Worm (Caenorhabditis elegans) whole organism, young adult: Measurements from ENCODE around the gene sru-4.

Source experiments
- B0035.1 ChIP-seq: sonication (generic microtip); optimal IDR thresholded peaks from 2 replicates; lab custom pipeline; 2016; ENCODE audit warnings: missing genetic modification characterization, mild to moderate bottlenecking, missing compliant biosample characterization, missing genotype, missing genetic modification reagents
- F52B5.7 ChIP-seq: sonication (generic microtip); optimal IDR thresholded peaks from 2 replicates; lab custom pipeline; 2016; ENCODE audit warnings: mild to moderate bottlenecking, missing genetic modification characterization, missing compliant biosample characterization
- F57A8.1 ChIP-seq: fragments of 200-800 bp; sonication (Bioruptor generic); optimal IDR thresholded peaks from 2 replicates; lab custom pipeline; 2018; ENCODE audit warnings: mild to moderate bottlenecking, missing genetic modification characterization, moderate library complexity, missing compliant biosample characterization
- K11D2.4 ChIP-seq: fragments of 200-800 bp; sonication (Bioruptor generic); IDR thresholded peaks from 2 replicates; pipeline ENCODE4 v1.3.6; 2022; ENCODE audit warnings: missing genetic modification reagents, missing genetic modification characterization, missing compliant biosample characterization
- K12H6.12 ChIP-seq: fragments of 200-800 bp; sonication (Bioruptor generic); optimal IDR thresholded peaks from 2 replicates; lab custom pipeline; 2018; ENCODE audit warnings: mild to moderate bottlenecking, missing genetic modification characterization, missing compliant biosample characterization
- Y53F4B.3 ChIP-seq: fragments of 200-800 bp; sonication (Bioruptor generic); IDR thresholded peaks from 2 replicates; pipeline ENCODE4 v1.3.6; 2022; ENCODE audit warnings: missing genetic modification reagents, missing genetic modification characterization, missing compliant biosample characterization
- Y53G8AR.9 ChIP-seq: fragments of 200-800 bp; sonication (Bioruptor generic); conservative IDR thresholded peaks from 2 replicates; pipeline ENCODE4 v1.3.6; 2022; ENCODE audit warnings: missing genetic modification reagents, missing genetic modification characterization, missing compliant biosample characterization
- Y79H2A.3 ChIP-seq: fragments of 200-800 bp; sonication (Bioruptor generic); conservative IDR thresholded peaks from 2 replicates; pipeline ENCODE4 v1.3.6; 2022; ENCODE audit warnings: missing genetic modification reagents, missing genetic modification characterization, missing compliant biosample characterization
- attf-3 ChIP-seq: fragments of 200-800 bp; sonication (Bioruptor generic); conservative IDR thresholded peaks from 2 replicates; pipeline ENCODE4 v1.3.6; 2022; ENCODE audit warnings: missing genetic modification reagents, missing genetic modification characterization, missing compliant biosample characterization
- attf-6 ChIP-seq: fragments of 200-800 bp; sonication (Bioruptor generic); IDR thresholded peaks from 2 replicates; pipeline ENCODE4 v1.3.6; 2022; ENCODE audit warnings: missing genetic modification reagents, missing genetic modification characterization, missing compliant biosample characterization
- bed-1 ChIP-seq: fragments of 200-800 bp; sonication (Bioruptor generic); IDR thresholded peaks from 2 replicates; pipeline ENCODE4 v1.3.6; 2022; ENCODE audit warnings: missing genetic modification reagents, missing genetic modification characterization, missing compliant biosample characterization
- cebp-1 ChIP-seq, 2 experiments: fragments of 200-800 bp in 1 of 2; sonication (Bioruptor generic) in 1 of 2; sonication (generic microtip) in 1 of 2; IDR thresholded peaks in 1 of 2; optimal IDR thresholded peaks in 1 of 2; 2 replicates each; pipeline versions ENCODE4 v1.3.6 to Lab custom; 2017 to 2022; ENCODE audit warnings: missing compliant biosample characterization in 2 of 2, missing genetic modification characterization in 2 of 2, mild to moderate bottlenecking in 1 of 2, missing genetic modification reagents in 1 of 2, moderate library complexity in 1 of 2
- cebp-2 ChIP-seq: fragments of 200-800 bp; sonication (Bioruptor generic); IDR thresholded peaks from 2 replicates; pipeline ENCODE4 v1.3.6; 2022; ENCODE audit warnings: missing genetic modification characterization, missing compliant biosample characterization
- ceh-100 ChIP-seq: fragments of 200-800 bp; sonication (Bioruptor generic); IDR thresholded peaks from 2 replicates; pipeline ENCODE4 v1.3.6; 2022; ENCODE audit warnings: missing genetic modification reagents, missing genetic modification characterization, missing compliant biosample characterization
- ceh-58 ChIP-seq: fragments of 200-800 bp; sonication (Bioruptor generic); IDR thresholded peaks from 2 replicates; pipeline ENCODE4 v1.3.6; 2022; ENCODE audit warnings: missing genetic modification characterization, missing compliant biosample characterization
- dpff-1 ChIP-seq: sonication (generic microtip); optimal IDR thresholded peaks from 2 replicates; lab custom pipeline; 2017; ENCODE audit warnings: mild to moderate bottlenecking, missing genetic modification characterization, missing compliant biosample characterization
- ekl-4 ChIP-seq: fragments of 200-800 bp; sonication (Bioruptor generic); IDR thresholded peaks from 2 replicates; pipeline ENCODE4 v1.3.6; 2022; ENCODE audit warnings: missing genetic modification reagents, missing genetic modification characterization, missing compliant biosample characterization
- him-1 ChIP-seq: sonication (generic microtip); optimal IDR thresholded peaks from 2 replicates; lab custom pipeline; 2016; ENCODE audit warnings: missing genotype, missing genetic modification reagents, missing genetic modification characterization, missing compliant biosample characterization
- hlh-12 ChIP-seq: sonication (generic microtip); optimal IDR thresholded peaks from 2 replicates; lab custom pipeline; 2016; ENCODE audit warnings: missing genetic modification characterization, missing compliant biosample characterization
- hrde-1 ChIP-seq: sonication (generic microtip); optimal IDR thresholded peaks from 2 replicates; lab custom pipeline; 2016; ENCODE audit warnings: missing genetic modification characterization, mild to moderate bottlenecking, missing compliant biosample characterization, moderate library complexity, missing genotype, missing genetic modification reagents, borderline replicate concordance
- hsf-1 ChIP-seq: fragments of 200-800 bp; sonication (Bioruptor generic); IDR thresholded peaks from 2 replicates; pipeline ENCODE4 v1.3.6; 2022; ENCODE audit warnings: missing genetic modification reagents, missing genetic modification characterization, missing compliant biosample characterization
- lag-1 ChIP-seq: fragments of 200-800 bp; sonication (Bioruptor generic); IDR thresholded peaks from 2 replicates; pipeline ENCODE4 v1.3.6; 2022; ENCODE audit warnings: missing genetic modification reagents, missing genetic modification characterization, missing compliant biosample characterization
- let-607 ChIP-seq, 2 experiments: fragments of 200-800 bp in 1 of 2; sonication (Bioruptor generic) in 1 of 2; sonication (generic microtip) in 1 of 2; optimal IDR thresholded peaks; 2 replicates each; lab custom pipeline; 2016 to 2018; ENCODE audit warnings: mild to moderate bottlenecking in 2 of 2, missing compliant biosample characterization in 2 of 2, missing genetic modification characterization in 2 of 2, moderate library complexity in 2 of 2, missing genotype in 1 of 2
- lin-54 ChIP-seq: fragments of 200-800 bp; sonication (Bioruptor generic); optimal IDR thresholded peaks from 2 replicates; lab custom pipeline; 2018; ENCODE audit warnings: mild to moderate bottlenecking, missing genetic modification characterization, missing compliant biosample characterization
- lir-1 ChIP-seq: fragments of 200-800 bp; sonication (Bioruptor generic); conservative IDR thresholded peaks from 2 replicates; pipeline ENCODE4 v1.3.6; 2022; ENCODE audit warnings: missing genetic modification reagents, missing genetic modification characterization, missing compliant biosample characterization
- madf-10 ChIP-seq: sonication (generic microtip); optimal IDR thresholded peaks from 2 replicates; lab custom pipeline; 2016; ENCODE audit warnings: mild to moderate bottlenecking, missing genetic modification characterization, missing compliant biosample characterization
- mcd-1 ChIP-seq: fragments of 200-800 bp; sonication (Bioruptor generic); IDR thresholded peaks from 2 replicates; pipeline ENCODE4 v1.3.6; 2022; ENCODE audit warnings: missing genetic modification reagents, missing genetic modification characterization, missing compliant biosample characterization
- nhr-90 ChIP-seq: sonication (generic microtip); optimal IDR thresholded peaks from 2 replicates; lab custom pipeline; 2016; ENCODE audit warnings: missing genotype, mild to moderate bottlenecking, missing genetic modification characterization, missing compliant biosample characterization
- rec-8 ChIP-seq, 2 experiments: sonication (generic microtip); optimal IDR thresholded peaks; 2 replicates each; lab custom pipeline; 2016; ENCODE audit warnings: mild to moderate bottlenecking in 2 of 2, missing genetic modification characterization in 2 of 2, missing genetic modification reagents in 2 of 2, missing genotype in 2 of 2, missing biosample characterization in 1 of 2, missing compliant biosample characterization in 1 of 2, moderate library complexity in 1 of 2
- repo-1 ChIP-seq: sonication (generic microtip); optimal IDR thresholded peaks from 2 replicates; lab custom pipeline; 2017; ENCODE audit warnings: mild to moderate bottlenecking, missing genetic modification characterization, missing compliant biosample characterization
- rpc-1 ChIP-seq, 2 experiments: fragments of 150-350 bp in 1 of 2; sonication (generic microtip) in 1 of 2; optimal IDR thresholded peaks; 2 replicates each; lab custom pipeline; 2014 to 2018; ENCODE audit warnings: missing biosample characterization in 1 of 2, missing genetic modification characterization in 1 of 2, missing genetic modification reagents in 1 of 2, missing genotype in 1 of 2
- sea-2 ChIP-seq: fragments of 200-800 bp; sonication (Bioruptor generic); IDR thresholded peaks from 2 replicates; pipeline ENCODE4 v1.3.6; 2022; ENCODE audit warnings: missing genetic modification characterization, missing compliant biosample characterization
- snpc-1.1 ChIP-seq: sonication (generic microtip); optimal IDR thresholded peaks from 2 replicates; lab custom pipeline; 2017; ENCODE audit warnings: missing genetic modification characterization, mild to moderate bottlenecking, missing compliant biosample characterization, antibody characterized with exemption, moderate library complexity, missing genotype, missing genetic modification reagents; ENCODE audit not compliant: insufficient read depth
- snpc-1.3 ChIP-seq: sonication (generic microtip); optimal IDR thresholded peaks from 2 replicates; lab custom pipeline; 2017; ENCODE audit warnings: missing genetic modification characterization, mild to moderate bottlenecking, missing compliant biosample characterization, antibody characterized with exemption, moderate library complexity, missing genotype, missing genetic modification reagents; ENCODE audit not compliant: insufficient read depth
- snpc-3.4 ChIP-seq: sonication (generic microtip); optimal IDR thresholded peaks from 2 replicates; lab custom pipeline; 2017; ENCODE audit warnings: missing genetic modification characterization, mild to moderate bottlenecking, missing compliant biosample characterization, antibody characterized with exemption, moderate library complexity, missing genotype, missing genetic modification reagents
- snpc-4 ChIP-seq, 5 experiments: fragments of 150-350 bp in 1 of 5; sonication (generic microtip) in 4 of 5; optimal IDR thresholded peaks; 2 replicates each; lab custom pipeline; 2014 to 2018; ENCODE audit warnings: missing genetic modification characterization in 5 of 5, missing biosample characterization in 3 of 5, antibody characterized with exemption in 2 of 5, mild to moderate bottlenecking in 2 of 5, missing compliant biosample characterization in 2 of 5, missing genotype in 2 of 5, moderate library complexity in 2 of 5, missing genetic modification reagents in 1 of 5
- xnd-1 ChIP-seq: sonication (generic microtip); optimal IDR thresholded peaks from 2 replicates; lab custom pipeline; 2016; ENCODE audit warnings: missing genotype, missing genetic modification reagents, missing genetic modification characterization, missing compliant biosample characterization
- zim-3 ChIP-seq: sonication (generic microtip); optimal IDR thresholded peaks from 2 replicates; lab custom pipeline; 2017; ENCODE audit warnings: mild to moderate bottlenecking, missing genetic modification characterization, moderate library complexity, missing compliant biosample characterization
- ztf-18 ChIP-seq: sonication (generic microtip); optimal IDR thresholded peaks from 2 replicates; lab custom pipeline; 2016; ENCODE audit warnings: missing genotype, mild to moderate bottlenecking, missing genetic modification characterization, missing compliant biosample characterization
- ztf-25 ChIP-seq: fragments of 200-800 bp; sonication (Bioruptor generic); IDR thresholded peaks from 2 replicates; pipeline ENCODE4 v1.3.6; 2022; ENCODE audit warnings: missing genetic modification reagents, missing genetic modification characterization, missing compliant biosample characterization
- ztf-28 ChIP-seq: fragments of 200-800 bp; sonication (Bioruptor generic); IDR thresholded peaks from 2 replicates; pipeline ENCODE4 v1.3.6; 2022; ENCODE audit warnings: missing genetic modification reagents, missing genetic modification characterization, missing compliant biosample characterization

Gene sru-4

ce11 chrIV:9524849-9525460 lies 26.8 kb downstream of the sru-4 start, which contains the start of gene ndua-5 (continued):
- no peak for TF ChIP-seq snpc-4 (GFP tag; optimal IDR thresholded peaks at IDR 0.05; lab: Kevin White, UChicago)
- peak in 2 of 4 experiments; percentile 10 to 62 for TF ChIP-seq snpc-4 (tag; optimal IDR thresholded peaks at IDR 0.05; lab: Kevin White, UChicago)
- no peak for TF ChIP-seq F57A8.1 (GFP tag; lab: Kevin White, UChicago)
- no peak for TF ChIP-seq Y79H2A.3 (GFP tag; lab: Robert Waterston, UW)
- no peak for TF ChIP-seq ztf-28 (GFP tag; lab: Robert Waterston, UW)
- TF ChIP-seq rpc-1 (optimal IDR thresholded peaks at IDR 0.05; lab: Kevin White, UChicago) = no peak
- no peak for TF ChIP-seq rpc-1 (tag; optimal IDR thresholded peaks at IDR 0.05; lab: Kevin White, UChicago)
- no peak for TF ChIP-seq madf-10 (tag; lab: Kevin White, UChicago)
- no peak for TF ChIP-seq ceh-100 (GFP tag; lab: Robert Waterston, UW)
- no peak for TF ChIP-seq repo-1 (tag; lab: Kevin White, UChicago)
- no peak for TF ChIP-seq snpc-1.3 (tag; lab: Kevin White, UChicago)
- TF ChIP-seq lin-54 (GFP tag; lab: Kevin White, UChicago) = peak; percentile 80
- TF ChIP-seq rec-8 (tag; optimal IDR thresholded peaks at IDR 0.05; lab: Kevin White, UChicago) = no peak
- no peak for TF ChIP-seq ceh-58
- peak; percentile 93 for TF ChIP-seq attf-3 (GFP tag; lab: Robert Waterston, UW)
- no peak for TF ChIP-seq ztf-18

ce11 chrIV:9525682-9526416 lies 27.7 kb downstream of the sru-4 start, which contains the start of gene elo-1:
Gene elo-1, plus strand, starts transcription at chrIV:9526366.
- no peak for TF ChIP-seq F57A8.1 (GFP tag; lab: Kevin White, UChicago)
- TF ChIP-seq K12H6.12 (tag; lab: Kevin White, UChicago) = no peak
- no peak for TF ChIP-seq hrde-1 (tag; lab: Kevin White, UChicago)
- peak; percentile 14 for TF ChIP-seq madf-10 (tag; lab: Kevin White, UChicago)
- no peak for TF ChIP-seq attf-6 (GFP tag; lab: Robert Waterston, UW)
- no peak for TF ChIP-seq hsf-1 (GFP tag; lab: Robert Waterston, UW)
- no peak for TF ChIP-seq cebp-2
- TF ChIP-seq Y53G8AR.9 (GFP tag; lab: Robert Waterston, UW) = 0 out of 2 replicates have a peak, but pooled peaks have one; percentile 13
- TF ChIP-seq B0035.1 (tag; lab: Kevin White, UChicago) = no peak
- no peak for TF ChIP-seq xnd-1 (tag; lab: Kevin White, UChicago)
- no peak for TF ChIP-seq ekl-4 (GFP tag; lab: Robert Waterston, UW)
- no peak for TF ChIP-seq lag-1 (GFP tag; lab: Robert Waterston, UW)
- TF ChIP-seq Y53F4B.3 (GFP tag; lab: Robert Waterston, UW) = no peak
- TF ChIP-seq mcd-1 (GFP tag; lab: Robert Waterston, UW) = no peak
- no peak for TF ChIP-seq ztf-25
- TF ChIP-seq hlh-12 (tag; lab: Kevin White, UChicago) = no peak
- TF ChIP-seq let-607 (tag; optimal IDR thresholded peaks at IDR 0.05; lab: Kevin White, UChicago) = peak in 1 of 2 experiments; percentile 8
- TF ChIP-seq cebp-1 (GFP tag; IDR thresholded peaks at IDR 0.05; lab: Robert Waterston, UW) = no peak
- peak; percentile 41 for TF ChIP-seq cebp-1 (tag; optimal IDR thresholded peaks at IDR 0.05; lab: Kevin White, UChicago)
- no peak for TF ChIP-seq snpc-3.4 (tag; lab: Kevin White, UChicago)
- TF ChIP-seq zim-3 (tag; lab: Kevin White, UChicago) = no peak
- TF ChIP-seq him-1 = no peak
- TF ChIP-seq attf-3 (GFP tag; lab: Robert Waterston, UW) = no peak
- TF ChIP-seq F52B5.7 (tag; lab: Kevin White, UChicago) = no peak
- TF ChIP-seq bed-1 = no peak
- peak; percentile 5 for TF ChIP-seq nhr-90 (tag; lab: Kevin White, UChicago)
- no peak for TF ChIP-seq sea-2 (GFP tag; lab: Robert Waterston, UW)
- no peak for TF ChIP-seq dpff-1
- TF ChIP-seq lir-1 = no peak
- no peak for TF ChIP-seq snpc-1.3 (tag; lab: Kevin White, UChicago)
- TF ChIP-seq K11D2.4 (GFP tag; lab: Robert Waterston, UW) = no peak
- no peak for TF ChIP-seq snpc-1.1
